Worm (Caenorhabditis elegans) whole organism, L4 larva: Measurements from ENCODE around the gene fax-1.

ENCODE experiments used
- F26F4.8 ChIP-seq: fragments of 200-800 bp; sonication (Bioruptor generic); conservative IDR thresholded peaks from 2 replicates; pipeline ENCODE4 v1.3.6; 2022; ENCODE audit warnings: missing genetic modification characterization, missing compliant biosample characterization
- Y48G9A.11 ChIP-seq: fragments of 200-800 bp; sonication (Bioruptor generic); IDR thresholded peaks from 2 replicates; pipeline ENCODE4 v1.3.6; 2022; ENCODE audit warnings: missing genetic modification reagents, missing genetic modification characterization, missing compliant biosample characterization
- Y75B8A.6 ChIP-seq: fragments of 200-800 bp; sonication (Bioruptor generic); IDR thresholded peaks from 2 replicates; pipeline ENCODE4 v1.3.6; 2022; ENCODE audit warnings: missing genetic modification reagents, missing genetic modification characterization, missing compliant biosample characterization
- ZK337.2 ChIP-seq: fragments of 200-800 bp; sonication (Bioruptor generic); IDR thresholded peaks from 2 replicates; pipeline ENCODE4 v1.3.6; 2022; ENCODE audit warnings: missing genetic modification reagents, missing genetic modification characterization, missing compliant biosample characterization
- ZK546.5 ChIP-seq, 2 experiments: sonication (generic microtip); optimal IDR thresholded peaks; 2 replicates each; lab custom pipeline; 2017; ENCODE audit warnings: missing biosample characterization in 2 of 2, missing genetic modification characterization in 2 of 2
- ceh-20 ChIP-seq: fragments of 200-800 bp; sonication (Bioruptor generic); IDR thresholded peaks from 2 replicates; pipeline ENCODE4 v1.3.6; 2022; ENCODE audit warnings: missing genetic modification reagents, missing genetic modification characterization, missing compliant biosample characterization
- ceh-32 ChIP-seq: sonication (generic microtip); optimal IDR thresholded peaks from 2 replicates; lab custom pipeline; 2016; ENCODE audit warnings: mild to moderate bottlenecking, missing genetic modification characterization, missing compliant biosample characterization; ENCODE audit not compliant: poor library complexity
- ceh-44 ChIP-seq: fragments of 200-800 bp; sonication (Bioruptor generic); IDR thresholded peaks from 2 replicates; pipeline ENCODE4 v1.3.6; 2022; ENCODE audit warnings: missing genetic modification reagents, missing genetic modification characterization, missing compliant biosample characterization
- daf-8 ChIP-seq: fragments of 200-800 bp; sonication (Bioruptor generic); IDR thresholded peaks from 2 replicates; pipeline ENCODE4 v1.3.6; 2022; ENCODE audit warnings: missing genetic modification characterization, missing compliant biosample characterization
- dmd-6 ChIP-seq: fragments of 200-800 bp; sonication (Bioruptor generic); IDR thresholded peaks from 2 replicates; pipeline ENCODE4 v1.3.6; 2022; ENCODE audit warnings: missing genetic modification reagents, missing genetic modification characterization, missing compliant biosample characterization
- duxl-1 ChIP-seq: sonication (generic microtip); optimal IDR thresholded peaks from 2 replicates; lab custom pipeline; 2016; ENCODE audit warnings: mild to moderate bottlenecking, missing genetic modification characterization, moderate library complexity, missing compliant biosample characterization; ENCODE audit not compliant: poor library complexity
- egl-27 ChIP-seq: sonication (generic microtip); optimal IDR thresholded peaks from 3 replicates; lab custom pipeline; 2017; ENCODE audit warnings: missing biosample characterization, missing genetic modification reagents, missing genetic modification characterization
- hlh-11 ChIP-seq: fragments of 200-800 bp; sonication (Bioruptor generic); optimal IDR thresholded peaks from 2 replicates; lab custom pipeline; 2018; ENCODE audit warnings: mild to moderate bottlenecking, missing genetic modification characterization, missing compliant biosample characterization
- hlh-30 ChIP-seq: sonication (generic microtip); optimal IDR thresholded peaks from 2 replicates; lab custom pipeline; 2017; ENCODE audit warnings: antibody characterized with exemption, mild to moderate bottlenecking, missing genetic modification characterization, missing compliant biosample characterization; ENCODE audit not compliant: insufficient read depth
- hmg-1.1 ChIP-seq: fragments of 200-800 bp; sonication (Bioruptor generic); IDR thresholded peaks from 2 replicates; pipeline ENCODE4 v1.3.6; 2022; ENCODE audit warnings: missing genetic modification reagents, missing genetic modification characterization, missing compliant biosample characterization
- lin-1 ChIP-seq: fragments of 200-800 bp; sonication (Bioruptor generic); IDR thresholded peaks from 2 replicates; pipeline ENCODE4 v1.3.6; 2022; ENCODE audit warnings: missing genetic modification reagents, missing genetic modification characterization, missing compliant biosample characterization
- lin-29 ChIP-seq: fragments of 200-800 bp; sonication (Bioruptor generic); IDR thresholded peaks from 2 replicates; pipeline ENCODE4 v1.3.6; 2022; ENCODE audit warnings: missing genetic modification reagents, missing genetic modification characterization, missing compliant biosample characterization
- lsy-2 ChIP-seq, 2 experiments: fragments of 150-350 bp in 1 of 2; sonication (generic microtip) in 1 of 2; optimal IDR thresholded peaks; 2 replicates each; lab custom pipeline; 2014 to 2017; ENCODE audit warnings: missing biosample characterization in 2 of 2, missing genetic modification characterization in 2 of 2
- madf-5 ChIP-seq, 2 experiments: fragments of 200-800 bp; sonication (Bioruptor generic); IDR thresholded peaks; 2 replicates each; pipeline ENCODE4 v1.3.6; 2022; ENCODE audit warnings: missing compliant biosample characterization in 2 of 2, missing genetic modification characterization in 2 of 2
- madf-9 ChIP-seq: fragments of 200-800 bp; sonication (Bioruptor generic); conservative IDR thresholded peaks from 2 replicates; pipeline ENCODE4 v1.3.6; 2022; ENCODE audit warnings: missing genetic modification reagents, missing genetic modification characterization, missing compliant biosample characterization
- mdl-1 ChIP-seq, 2 experiments: fragments of 150-350 bp in 1 of 2; sonication (generic microtip) in 1 of 2; optimal IDR thresholded peaks; 2 replicates each; lab custom pipeline; 2014 to 2017; ENCODE audit warnings: missing biosample characterization in 2 of 2, missing genetic modification characterization in 2 of 2
- mep-1 ChIP-seq: fragments of 150-350 bp; sonication (generic microtip); optimal IDR thresholded peaks from 3 replicates; lab custom pipeline; 2014; ENCODE audit warnings: missing biosample characterization, missing genetic modification characterization
- mxl-2 ChIP-seq: fragments of 200-800 bp; sonication (Bioruptor generic); conservative IDR thresholded peaks from 2 replicates; pipeline ENCODE4 v1.3.6; 2022; ENCODE audit warnings: missing genetic modification reagents, missing genetic modification characterization, missing compliant biosample characterization
- nhr-111 ChIP-seq: fragments of 200-800 bp; sonication (Bioruptor generic); optimal IDR thresholded peaks from 2 replicates; lab custom pipeline; 2018; ENCODE audit warnings: mild to moderate bottlenecking, missing genetic modification characterization, missing compliant biosample characterization
- nhr-25 ChIP-seq: sonication (generic microtip); optimal IDR thresholded peaks from 2 replicates; lab custom pipeline; 2017; ENCODE audit warnings: missing genetic modification characterization, mild to moderate bottlenecking, missing compliant biosample characterization, antibody characterized with exemption, moderate library complexity, borderline replicate concordance; ENCODE audit not compliant: insufficient read depth
- nhr-41 ChIP-seq: fragments of 200-800 bp; sonication (Bioruptor generic); IDR thresholded peaks from 2 replicates; pipeline ENCODE4 v1.3.6; 2022; ENCODE audit warnings: missing genetic modification reagents, missing genetic modification characterization, missing compliant biosample characterization
- nhr-42 ChIP-seq: fragments of 200-800 bp; sonication (Bioruptor generic); IDR thresholded peaks from 2 replicates; pipeline ENCODE4 v1.3.6; 2022; ENCODE audit warnings: missing genetic modification characterization, missing compliant biosample characterization
- pha-4 ChIP-seq, 2 experiments: fragments of 150-350 bp in 1 of 2; fragments of 200-800 bp in 1 of 2; sonication (Bioruptor generic) in 1 of 2; IDR thresholded peaks in 1 of 2; optimal IDR thresholded peaks in 1 of 2; 2 replicates each; pipeline versions ENCODE4 v1.3.6 to Lab custom; 2014 to 2022; ENCODE audit warnings: missing genetic modification characterization in 2 of 2, missing genetic modification reagents in 2 of 2, missing biosample characterization in 1 of 2, missing compliant biosample characterization in 1 of 2
- pqm-1 ChIP-seq: sonication (generic microtip); optimal IDR thresholded peaks from 2 replicates; lab custom pipeline; 2017; ENCODE audit warnings: missing biosample characterization, missing genetic modification characterization
- rbr-2 ChIP-seq: sonication (generic microtip); optimal IDR thresholded peaks from 2 replicates; lab custom pipeline; 2016; ENCODE audit warnings: missing genotype, missing genetic modification characterization, missing compliant biosample characterization
- saeg-2 ChIP-seq: fragments of 200-800 bp; sonication (Bioruptor generic); IDR thresholded peaks from 2 replicates; pipeline ENCODE4 v1.3.6; 2022; ENCODE audit warnings: missing genetic modification reagents, missing genetic modification characterization, missing compliant biosample characterization
- set-16 ChIP-seq: fragments of 200-800 bp; sonication (Bioruptor generic); IDR thresholded peaks from 2 replicates; pipeline ENCODE4 v1.3.6; 2022; ENCODE audit warnings: missing genetic modification reagents, missing genetic modification characterization, missing compliant biosample characterization
- snpc-4 ChIP-seq: fragments of 150-350 bp; optimal IDR thresholded peaks from 2 replicates; lab custom pipeline; 2014; ENCODE audit warnings: missing biosample characterization, missing genetic modification characterization
- spr-1 ChIP-seq: sonication (generic microtip); optimal IDR thresholded peaks from 2 replicates; lab custom pipeline; 2016; ENCODE audit warnings: mild to moderate bottlenecking, missing genetic modification characterization, missing compliant biosample characterization
- spr-3 ChIP-seq: fragments of 200-800 bp; sonication (Bioruptor generic); optimal IDR thresholded peaks from 2 replicates; lab custom pipeline; 2018; ENCODE audit warnings: mild to moderate bottlenecking, missing genetic modification characterization, missing compliant biosample characterization
- unc-130 ChIP-seq: sonication (generic microtip); optimal IDR thresholded peaks from 2 replicates; lab custom pipeline; 2016; ENCODE audit warnings: missing genetic modification reagents, missing genetic modification characterization, missing compliant biosample characterization
- unc-39 ChIP-seq: sonication (generic microtip); optimal IDR thresholded peaks from 2 replicates; lab custom pipeline; 2017; ENCODE audit warnings: missing biosample characterization, missing genetic modification characterization
- unc-62 ChIP-seq, 3 experiments: fragments of 150-350 bp in 1 of 3; sonication (generic microtip); optimal IDR thresholded peaks in 2 of 3; peaks in 1 of 3; 1 replicate in 1 of 3; 2 replicates in 2 of 3; lab custom pipeline; 2014 to 2017; ENCODE audit warnings: missing biosample characterization in 3 of 3, missing genetic modification characterization in 3 of 3, missing genetic modification reagents in 3 of 3, missing genotype in 1 of 3
- zag-1 ChIP-seq: fragments of 150-350 bp; optimal IDR thresholded peaks from 2 replicates; lab custom pipeline; 2014; ENCODE audit warnings: missing biosample characterization, missing genetic modification characterization
- zfp-3 ChIP-seq: fragments of 200-800 bp; sonication (Bioruptor generic); conservative IDR thresholded peaks from 2 replicates; pipeline ENCODE4 v1.3.6; 2022; ENCODE audit warnings: missing genetic modification reagents, missing genetic modification characterization, missing compliant biosample characterization
- zip-2 ChIP-seq: fragments of 150-350 bp; optimal IDR thresholded peaks from 2 replicates; lab custom pipeline; 2014; ENCODE audit warnings: missing biosample characterization, missing genetic modification characterization
- ztf-7 ChIP-seq: fragments of 150-350 bp; optimal IDR thresholded peaks from 2 replicates; lab custom pipeline; 2014; ENCODE audit warnings: missing biosample characterization, missing genetic modification characterization

The fax-1 gene

ce11 chrX:3235358-3235816, 36.2 kb upstream of the fax-1 start, which contains the start of gene F28B4.3 (continued):
- TF ChIP-seq nhr-25, result no peak
- no peak for TF ChIP-seq lsy-2 (tag; optimal IDR thresholded peaks at IDR 0.05; lab: Kevin White, UChicago)
- TF ChIP-seq lin-1 (GFP tag; lab: Robert Waterston, UW), result peak; percentile 41; the same call in 1 of the 2 replicates
- no peak for TF ChIP-seq madf-5 (GFP tag; IDR thresholded peaks at IDR 0.05; lab: Robert Waterston, UW)
- no peak for TF ChIP-seq ZK337.2 (GFP tag; lab: Robert Waterston, UW)

- no peak for TF ChIP-seq ztf-7 (tag; lab: Kevin White, UChicago)
- TF ChIP-seq ceh-44, result no peak
- TF ChIP-seq spr-1 (tag; lab: Kevin White, UChicago), result no peak
- no peak for TF ChIP-seq duxl-1
- TF ChIP-seq unc-62 (GFP tag; optimal IDR thresholded peaks at IDR 0.05 in 1 of 2; lab: Kevin White, UChicago), result peak in 1 of 2 experiments; percentile 96
- TF ChIP-seq unc-62 (tag; optimal IDR thresholded peaks at IDR 0.05; lab: Kevin White, UChicago), result no peak
- no peak for TF ChIP-seq nhr-111 (GFP tag; lab: Kevin White, UChicago)
- no peak for TF ChIP-seq hlh-30
- no peak for TF ChIP-seq mep-1 (tag; lab: Kevin White, UChicago)
Measured at ce11 chrX:3230575-3230974, 31.4 kb upstream of the fax-1 start.

- TF ChIP-seq unc-130 (GFP tag; lab: Kevin White, UChicago) (no peak), zag-1 (tag; lab: Kevin White, UChicago) (no peak), unc-62 (GFP tag; optimal IDR thresholded peaks at IDR 0.05 in 1 of 2; lab: Kevin White, UChicago) (peak in 1 of 2 experiments; percentile 87), unc-62 (tag; optimal IDR thresholded peaks at IDR 0.05; lab: Kevin White, UChicago) (no peak), hmg-1.1 (GFP tag; lab: Robert Waterston, UW) (no peak)
Measured at ce11 chrX:3228701-3229100, 29.6 kb upstream of the fax-1 start.

- TF ChIP-seq daf-8 (no peak), ceh-32 (tag; lab: Kevin White, UChicago) (no peak), unc-39 (tag; lab: Kevin White, UChicago) (no peak), nhr-41 (GFP tag; lab: Robert Waterston, UW) (no peak), mxl-2 (GFP tag; lab: Robert Waterston, UW) (no peak), zfp-3 (GFP tag; lab: Robert Waterston, UW) (0 out of 2 replicates have a peak, but pooled peaks have one; percentile 28), spr-3 (GFP tag; lab: Kevin White, UChicago) (no peak), Y75B8A.6 (no peak), saeg-2 (GFP tag; lab: Robert Waterston, UW) (no peak), egl-27 (tag; lab: Kevin White, UChicago) (no peak), set-16 (GFP tag; lab: Robert Waterston, UW) (peak; percentile 52), Y48G9A.11 (GFP tag; lab: Robert Waterston, UW) (no peak), mdl-1 (tag; optimal IDR thresholded peaks at IDR 0.05; lab: Kevin White, UChicago) (no peak), spr-1 (tag; lab: Kevin White, UChicago) (no peak), ZK546.5 (tag; optimal IDR thresholded peaks at IDR 0.05; lab: Kevin White, UChicago) (no peak), F26F4.8 (GFP tag; lab: Robert Waterston, UW) (no peak), zip-2 (tag; lab: Kevin White, UChicago) (no peak), pqm-1 (peak; percentile 68), pha-4 (GFP tag; IDR thresholded peaks at IDR 0.05; lab: Robert Waterston, UW) (no peak), pha-4 (tag; optimal IDR thresholded peaks at IDR 0.05; lab: Kevin White, UChicago) (no peak), ceh-20 (GFP tag; lab: Robert Waterston, UW) (no peak), nhr-42 (0 out of 2 replicates have a peak, but pooled peaks have one; percentile 50), lin-29 (GFP tag; lab: Robert Waterston, UW) (no peak), dmd-6 (GFP tag; lab: Robert Waterston, UW) (no peak), madf-9 (no peak), hlh-11 (no peak), ZK337.2 (GFP tag; lab: Robert Waterston, UW) (no peak), snpc-4 (no peak), rbr-2 (tag; lab: Kevin White, UChicago) (no peak)
Measured at ce11 chrX:3226348-3227229, 27.4 kb upstream of the fax-1 start.
